Fruit fly (Drosophila melanogaster) whole organism, prepupa: ENCODE measurements around the gene drl.

ENCODE experiments used
- CG10631 ChIP-seq: fragments of 200-800 bp; sonication (Bioruptor generic); optimal IDR thresholded peaks from 2 replicates; lab custom pipeline; 2016; ENCODE audit warnings: missing biosample characterization, missing genetic modification characterization
- CG10669 ChIP-seq: fragments of 200-800 bp; sonication (Bioruptor generic); optimal IDR thresholded peaks from 3 replicates; lab custom pipeline; 2018; ENCODE audit warnings: missing biosample characterization, mild to moderate bottlenecking, missing genetic modification characterization, moderate library complexity
- CG11762 ChIP-seq: fragments of 200-800 bp; sonication (Bioruptor generic); optimal IDR thresholded peaks from 3 replicates; lab custom pipeline; 2016; ENCODE audit warnings: missing biosample characterization, missing genetic modification characterization; ENCODE audit not compliant: insufficient read depth
- CG15336 ChIP-seq: fragments of 200-800 bp; sonication (Bioruptor generic); IDR thresholded peaks from 2 replicates; pipeline ENCODE4 v1.3.6; 2022; ENCODE audit warnings: missing biosample characterization, missing genetic modification characterization
- CG1621 ChIP-seq: fragments of 200-800 bp; sonication (Bioruptor generic); optimal IDR thresholded peaks from 3 replicates; lab custom pipeline; 2018; ENCODE audit warnings: missing biosample characterization, mild to moderate bottlenecking, missing genetic modification characterization
- CG16779 ChIP-seq: fragments of 200-800 bp; sonication (Bioruptor generic); optimal IDR thresholded peaks from 3 replicates; lab custom pipeline; 2017; ENCODE audit warnings: missing biosample characterization, mild to moderate bottlenecking, missing genetic modification characterization
- CG3032 ChIP-seq: fragments of 200-800 bp; optimal IDR thresholded peaks from 2 replicates; lab custom pipeline; 2019; ENCODE audit warnings: missing biosample characterization, mild to moderate bottlenecking, missing genetic modification characterization, moderate library complexity
- CG31627 ChIP-seq: fragments of 200-800 bp; sonication (Bioruptor generic); optimal IDR thresholded peaks from 3 replicates; lab custom pipeline; 2016; ENCODE audit warnings: missing biosample characterization, missing genetic modification characterization
- CG34406 ChIP-seq: fragments of 200-800 bp; sonication (Bioruptor generic); optimal IDR thresholded peaks from 3 replicates; lab custom pipeline; 2016; ENCODE audit warnings: missing biosample characterization, missing genetic modification characterization
- CG3919 ChIP-seq: fragments of 200-800 bp; sonication (Bioruptor generic); optimal IDR thresholded peaks from 3 replicates; lab custom pipeline; 2016; ENCODE audit warnings: missing biosample characterization, missing genetic modification characterization
- CG4318 ChIP-seq: fragments of 200-800 bp; sonication (Bioruptor generic); optimal IDR thresholded peaks from 3 replicates; lab custom pipeline; 2017; ENCODE audit warnings: missing biosample characterization, mild to moderate bottlenecking, missing genetic modification characterization
- CG6163 ChIP-seq: fragments of 200-800 bp; sonication (Bioruptor generic); IDR thresholded peaks from 3 replicates; pipeline ENCODE4 v1.3.6; 2022; ENCODE audit warnings: missing biosample characterization, missing genetic modification characterization
- CG6276 ChIP-seq: fragments of 200-800 bp; sonication (Bioruptor generic); optimal IDR thresholded peaks from 2 replicates; lab custom pipeline; 2017; ENCODE audit warnings: missing biosample characterization, mild to moderate bottlenecking, missing genetic modification characterization
- CG6792 ChIP-seq: fragments of 200-800 bp; sonication (Bioruptor generic); optimal IDR thresholded peaks from 3 replicates; lab custom pipeline; 2016; ENCODE audit warnings: missing biosample characterization, missing genetic modification characterization
- CG6808 ChIP-seq: fragments of 200-800 bp; sonication (Bioruptor generic); optimal IDR thresholded peaks from 3 replicates; lab custom pipeline; 2017; ENCODE audit warnings: missing biosample characterization, missing genetic modification characterization, mild to moderate bottlenecking, moderate library complexity, missing genetic modification reagents
- CG6854 ChIP-seq: fragments of 200-800 bp; sonication (Bioruptor generic); optimal IDR thresholded peaks from 2 replicates; lab custom pipeline; 2017; ENCODE audit warnings: missing biosample characterization, mild to moderate bottlenecking, missing genetic modification characterization
- CG7368 ChIP-seq: fragments of 200-800 bp; sonication (Bioruptor generic); optimal IDR thresholded peaks from 3 replicates; lab custom pipeline; 2016; ENCODE audit warnings: missing biosample characterization, missing genetic modification characterization
- CG8632 ChIP-seq: fragments of 200-800 bp; sonication (Bioruptor generic); optimal IDR thresholded peaks from 3 replicates; lab custom pipeline; 2016; ENCODE audit warnings: missing biosample characterization, missing genetic modification characterization
- CG9139 ChIP-seq: fragments of 200-800 bp; sonication (Bioruptor generic); optimal IDR thresholded peaks from 3 replicates; lab custom pipeline; 2017; ENCODE audit warnings: missing biosample characterization, mild to moderate bottlenecking, missing genetic modification characterization
- Eip78C ChIP-seq: fragments of 200-800 bp; sonication (Bioruptor generic); peaks from one replicate; lab custom pipeline; 2016; ENCODE audit warnings: missing biosample characterization, missing genetic modification characterization
- Eip93F ChIP-seq: fragments of 200-800 bp; sonication (Bioruptor generic); optimal IDR thresholded peaks from 2 replicates; lab custom pipeline; 2016; ENCODE audit warnings: missing biosample characterization, mild to moderate bottlenecking, missing genetic modification characterization
- Ets21C ChIP-seq: fragments of 200-800 bp; sonication (Bioruptor generic); optimal IDR thresholded peaks from 3 replicates; lab custom pipeline; 2016; ENCODE audit warnings: missing biosample characterization, missing genetic modification characterization
- Ets96B ChIP-seq: fragments of 200-800 bp; optimal IDR thresholded peaks from 2 replicates; lab custom pipeline; 2019; ENCODE audit warnings: missing biosample characterization, mild to moderate bottlenecking, missing genetic modification characterization, moderate library complexity
- Hr38 ChIP-seq: sonication (Bioruptor generic); optimal IDR thresholded peaks from 2 replicates; lab custom pipeline; 2016; ENCODE audit warnings: missing biosample characterization, missing genetic modification characterization
- Hr39 ChIP-seq: fragments of 200-800 bp; sonication (Bioruptor generic); optimal IDR thresholded peaks from 2 replicates; lab custom pipeline; 2016; ENCODE audit warnings: missing biosample characterization, missing genetic modification characterization
- Hr4 ChIP-seq: fragments of 200-800 bp; sonication (Bioruptor generic); optimal IDR thresholded peaks from 3 replicates; lab custom pipeline; 2016; ENCODE audit warnings: missing biosample characterization, missing genetic modification characterization
- Lpt ChIP-seq: fragments of 200-800 bp; sonication (Bioruptor generic); optimal IDR thresholded peaks from 3 replicates; lab custom pipeline; 2016; ENCODE audit warnings: missing biosample characterization, missing genetic modification characterization
- Met ChIP-seq: fragments of 200-800 bp; sonication (Bioruptor generic); optimal IDR thresholded peaks from 3 replicates; lab custom pipeline; 2016; ENCODE audit warnings: missing biosample characterization, missing genetic modification characterization
- OdsH ChIP-seq: fragments of 200-800 bp; sonication (Bioruptor generic); optimal IDR thresholded peaks from 3 replicates; lab custom pipeline; 2016; ENCODE audit warnings: missing biosample characterization, missing genetic modification characterization
- Smox ChIP-seq: fragments of 200-800 bp; sonication (Bioruptor generic); optimal IDR thresholded peaks from 3 replicates; lab custom pipeline; 2016; ENCODE audit warnings: missing biosample characterization, missing genetic modification characterization
- Sox102F ChIP-seq: fragments of 200-800 bp; sonication (Bioruptor generic); optimal IDR thresholded peaks from 2 replicates; lab custom pipeline; 2016; ENCODE audit warnings: missing biosample characterization, mild to moderate bottlenecking, missing genetic modification characterization
- Sox14 ChIP-seq: fragments of 200-800 bp; sonication (Bioruptor generic); optimal IDR thresholded peaks from 3 replicates; lab custom pipeline; 2016; ENCODE audit warnings: missing biosample characterization, missing genetic modification characterization
- achi ChIP-seq: fragments of 200-800 bp; sonication (Bioruptor generic); optimal IDR thresholded peaks from 3 replicates; lab custom pipeline; 2016; ENCODE audit warnings: missing biosample characterization, missing genetic modification characterization
- acj6 ChIP-seq: fragments of 200-800 bp; sonication (Bioruptor generic); optimal IDR thresholded peaks from 3 replicates; lab custom pipeline; 2016; ENCODE audit warnings: missing biosample characterization, missing genetic modification characterization
- cyc ChIP-seq: fragments of 200-800 bp; sonication (Bioruptor generic); optimal IDR thresholded peaks from 3 replicates; lab custom pipeline; 2016; ENCODE audit warnings: missing biosample characterization, missing genetic modification characterization
- dac ChIP-seq: fragments of 200-800 bp; sonication (Bioruptor generic); optimal IDR thresholded peaks from 2 replicates; lab custom pipeline; 2017; ENCODE audit warnings: missing biosample characterization, mild to moderate bottlenecking, missing genetic modification characterization
- dsx ChIP-seq: fragments of 200-800 bp; optimal IDR thresholded peaks from 3 replicates; lab custom pipeline; 2019; ENCODE audit warnings: missing biosample characterization, mild to moderate bottlenecking, missing genetic modification characterization, moderate library complexity; ENCODE audit not compliant: poor library complexity, severe bottlenecking
- eg ChIP-seq: fragments of 200-800 bp; sonication (Bioruptor generic); IDR thresholded peaks from 3 replicates; pipeline ENCODE4 v1.3.6; 2022; ENCODE audit warnings: missing biosample characterization, missing genetic modification characterization
- esn ChIP-seq: fragments of 200-800 bp; sonication (Bioruptor generic); optimal IDR thresholded peaks from 2 replicates; lab custom pipeline; 2016; ENCODE audit warnings: missing biosample characterization, mild to moderate bottlenecking, missing genetic modification characterization, moderate library complexity
- fd59A ChIP-seq: fragments of 200-800 bp; sonication (Bioruptor generic); optimal IDR thresholded peaks from 2 replicates; lab custom pipeline; 2017; ENCODE audit warnings: missing biosample characterization, mild to moderate bottlenecking, missing genetic modification characterization, missing genetic modification reagents
- fd85E ChIP-seq: fragments of 200-800 bp; sonication (Bioruptor generic); optimal IDR thresholded peaks from 3 replicates; lab custom pipeline; 2016; ENCODE audit warnings: missing biosample characterization, missing genetic modification characterization
- lz ChIP-seq: fragments of 200-800 bp; sonication (Bioruptor generic); optimal IDR thresholded peaks from 3 replicates; lab custom pipeline; 2016; ENCODE audit warnings: missing biosample characterization, missing genetic modification characterization
- net ChIP-seq: fragments of 200-800 bp; sonication (Bioruptor generic); optimal IDR thresholded peaks from 3 replicates; lab custom pipeline; 2016; ENCODE audit warnings: missing biosample characterization, missing genetic modification characterization
- pdm3 ChIP-seq: fragments of 200-800 bp; sonication (Bioruptor generic); optimal IDR thresholded peaks from 3 replicates; lab custom pipeline; 2016; ENCODE audit warnings: missing biosample characterization, missing genetic modification characterization
- salr ChIP-seq, 2 experiments: fragments of 200-800 bp; sonication (Bioruptor generic); optimal IDR thresholded peaks; 3 replicates each; lab custom pipeline; 2016 to 2018; ENCODE audit warnings: missing biosample characterization in 2 of 2, missing genetic modification characterization in 2 of 2, mild to moderate bottlenecking in 1 of 2
- spab ChIP-seq: fragments of 200-800 bp; sonication (Bioruptor generic); optimal IDR thresholded peaks from 2 replicates; lab custom pipeline; 2017; ENCODE audit warnings: missing biosample characterization, mild to moderate bottlenecking, missing genetic modification characterization, missing genetic modification reagents
- ss ChIP-seq, 2 experiments: fragments of 200-800 bp; sonication (Bioruptor generic); optimal IDR thresholded peaks; 2 replicates in 1 of 2; 3 replicates in 1 of 2; lab custom pipeline; 2017 to 2018; ENCODE audit warnings: mild to moderate bottlenecking in 2 of 2, missing biosample characterization in 2 of 2, missing genetic modification characterization in 2 of 2, moderate library complexity in 1 of 2
- svp ChIP-seq: fragments of 200-800 bp; sonication (Bioruptor generic); peaks from one replicate; lab custom pipeline; 2016; ENCODE audit warnings: missing biosample characterization, missing genetic modification characterization
- topi ChIP-seq: fragments of 200-800 bp; sonication (Bioruptor generic); optimal IDR thresholded peaks from 3 replicates; lab custom pipeline; 2016; ENCODE audit warnings: missing biosample characterization, missing genetic modification characterization
- vri ChIP-seq: fragments of 200-800 bp; sonication (Bioruptor generic); optimal IDR thresholded peaks from 3 replicates; lab custom pipeline; 2016; ENCODE audit warnings: missing biosample characterization, mild to moderate bottlenecking, missing genetic modification characterization

Gene drl

DNA sequence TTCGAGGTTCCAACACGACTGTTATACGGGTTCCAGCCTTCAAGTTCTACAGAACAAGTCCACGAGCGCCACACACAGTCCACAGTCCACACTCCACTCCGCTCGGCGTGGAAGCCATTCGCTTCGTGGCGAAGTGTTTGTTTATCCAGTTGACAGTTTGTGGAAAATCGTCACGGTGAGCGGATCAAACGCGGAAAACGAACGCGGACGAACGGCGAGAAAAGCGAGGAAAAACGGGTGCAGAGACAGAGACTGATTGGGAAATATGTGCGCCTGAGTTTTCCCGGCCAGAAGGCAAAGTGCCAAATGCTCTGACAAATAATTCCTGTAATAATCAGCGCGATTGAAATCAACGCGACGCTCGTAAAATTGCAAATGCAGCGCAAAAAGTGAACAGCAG lies at the start of gene drl (continued):
- TF ChIP-seq Sox102F (GFP tag; lab: Kevin White, UChicago), result no peak
- no peak for TF ChIP-seq CG10631
- TF ChIP-seq CG31627, result no peak
- TF ChIP-seq ss (GFP tag; optimal IDR thresholded peaks at IDR 0.05; lab: Kevin White, UChicago), result peak in 1 of 2 experiments; percentile 56
- no peak for TF ChIP-seq CG1621 (tag; lab: Kevin White, UChicago)
- peak; percentile 35 for TF ChIP-seq achi (GFP tag; lab: Kevin White, UChicago)
- no peak for TF ChIP-seq Ets96B (tag; lab: Kevin White, UChicago)

DNA sequence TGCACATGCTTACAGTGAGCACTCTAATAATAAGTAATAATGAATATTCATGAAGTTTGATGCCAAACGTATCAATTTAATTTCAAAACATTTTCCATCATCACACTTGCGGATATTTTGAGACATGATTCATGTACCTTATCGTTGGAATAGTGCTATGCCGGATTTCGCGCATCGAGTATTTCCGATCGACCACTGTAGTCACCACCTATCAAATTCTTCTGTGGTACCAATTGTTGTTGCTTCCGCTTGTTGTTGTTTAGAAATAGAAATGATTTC lies 49.2 kb upstream of the drl start:
- TF ChIP-seq CG10669 (GFP tag; lab: Kevin White, UChicago) (no peak), Smox (peak; percentile 24), CG6276 (GFP tag; lab: Kevin White, UChicago) (peak; percentile 45), achi (GFP tag; lab: Kevin White, UChicago) (peak; percentile 30), CG15336 (peak; percentile 51), CG7368 (GFP tag; lab: Kevin White, UChicago) (no peak), esn (GFP tag; lab: Kevin White, UChicago) (peak; percentile 46), dsx (GFP tag; lab: Kevin White, UChicago) (peak; percentile 3), CG6163 (GFP tag; lab: Robert Waterston, UW) (peak; percentile 60), cyc (GFP tag; lab: Kevin White, UChicago) (peak; percentile 58), lz (GFP tag; lab: Kevin White, UChicago) (peak; percentile 38), dac (GFP tag; lab: Kevin White, UChicago) (no peak), svp (GFP tag; lab: Kevin White, UChicago) (peak; percentile 70), pdm3 (GFP tag; lab: Kevin White, UChicago) (peak; percentile 44), OdsH (peak; percentile 46), CG3032 (tag; lab: Kevin White, UChicago) (no peak), CG10631 (peak; percentile 46), spab (no peak), Sox102F (GFP tag; lab: Kevin White, UChicago) (peak; percentile 35), Met (GFP tag; lab: Kevin White, UChicago) (peak; percentile 67), Hr38 (no peak), CG4318 (GFP tag; lab: Kevin White, UChicago) (peak; percentile 1), acj6 (GFP tag; lab: Kevin White, UChicago) (peak; percentile 48), Eip78C (GFP tag; lab: Kevin White, UChicago) (peak; percentile 71), CG6808 (GFP tag; lab: Kevin White, UChicago) (no peak), eg (GFP tag; lab: Robert Waterston, UW) (peak; percentile 45; the same call in 2 of the 3 replicates), fd85E (GFP tag; lab: Kevin White, UChicago) (no peak), topi (GFP tag; lab: Kevin White, UChicago) (peak; percentile 34), vri (GFP tag; lab: Kevin White, UChicago) (no peak), Hr4 (GFP tag; lab: Kevin White, UChicago) (peak; percentile 54), CG6854 (GFP tag; lab: Kevin White, UChicago) (no peak), Ets96B (tag; lab: Kevin White, UChicago) (no peak), CG3919 (GFP tag; lab: Kevin White, UChicago) (peak; percentile 38), Hr39 (GFP tag; lab: Kevin White, UChicago) (peak; percentile 54), CG1621 (tag; lab: Kevin White, UChicago) (no peak), CG34406 (GFP tag; lab: Kevin White, UChicago) (peak; percentile 13), CG8632 (no peak), Ets21C (peak; percentile 42), Eip93F (no peak), CG16779 (tag; lab: Kevin White, UChicago) (no peak), Sox14 (GFP tag; lab: Kevin White, UChicago) (peak; percentile 60), net (GFP tag; lab: Kevin White, UChicago) (no peak), CG9139 (no peak), fd59A (GFP tag; lab: Kevin White, UChicago) (peak; percentile 7), CG11762 (GFP tag; lab: Kevin White, UChicago) (no peak), ss (GFP tag; optimal IDR thresholded peaks at IDR 0.05; lab: Kevin White, UChicago) (no peak), salr (GFP tag; optimal IDR thresholded peaks at IDR 0.05; lab: Kevin White, UChicago) (no peak), CG6792 (GFP tag; lab: Kevin White, UChicago) (no peak), Lpt (no peak)
